Fruit fly (Drosophila melanogaster) whole organism, wandering third instar larva: Measurements from ENCODE around the gene RPA1.

Source experiments
- CG32264 ChIP-seq: fragments of 200-800 bp; sonication (Bioruptor generic); optimal IDR thresholded peaks from 2 replicates; lab custom pipeline; 2016; ENCODE audit warnings: missing biosample characterization, missing genetic modification characterization
- CG9705 ChIP-seq: fragments of 200-800 bp; sonication (Bioruptor generic); optimal IDR thresholded peaks from 2 replicates; lab custom pipeline; 2018; ENCODE audit warnings: missing biosample characterization, mild to moderate bottlenecking, missing genetic modification characterization
- CrebA ChIP-seq: fragments of 200-800 bp; sonication (Bioruptor generic); optimal IDR thresholded peaks from 2 replicates; lab custom pipeline; 2016; ENCODE audit warnings: missing biosample characterization, mild to moderate bottlenecking, missing genetic modification characterization, borderline replicate concordance
- Dfd ChIP-seq: fragments of >200 bp; optimal IDR thresholded peaks from 2 replicates; lab custom pipeline; 2017; ENCODE audit warnings: missing biosample characterization, missing genetic modification characterization
- Dif ChIP-seq: fragments of 200-275, 200-300 bp; sonication (Bioruptor generic); optimal IDR thresholded peaks from 2 replicates; lab custom pipeline; 2018; ENCODE audit warnings: missing biosample characterization, missing genetic modification characterization; ENCODE audit not compliant: partially characterized antibody
- GATAd ChIP-seq: sonication (Bioruptor generic); optimal IDR thresholded peaks from 2 replicates; lab custom pipeline; 2016; ENCODE audit warnings: missing biosample characterization, missing genetic modification characterization
- HLH106 ChIP-seq: fragments of 200-800 bp; optimal IDR thresholded peaks from 3 replicates; lab custom pipeline; 2019; ENCODE audit warnings: missing biosample characterization, mild to moderate bottlenecking, missing genetic modification characterization, moderate library complexity
- Hnf4 ChIP-seq: fragments of 200-800 bp; sonication (Bioruptor generic); optimal IDR thresholded peaks from 2 replicates; lab custom pipeline; 2016; ENCODE audit warnings: missing biosample characterization, mild to moderate bottlenecking, missing genetic modification characterization
- Hr78 ChIP-seq: fragments of >200 bp; optimal IDR thresholded peaks from 2 replicates; lab custom pipeline; 2017; ENCODE audit warnings: missing biosample characterization, missing genetic modification characterization
- Hr83 ChIP-seq: fragments of 200-300 bp; sonication (Bioruptor generic); optimal IDR thresholded peaks from 2 replicates; lab custom pipeline; 2016; ENCODE audit warnings: missing biosample characterization, mild to moderate bottlenecking, missing genetic modification characterization, moderate library complexity; ENCODE audit not compliant: poor library complexity, severe bottlenecking
- Mio ChIP-seq: sonication (Bioruptor generic); optimal IDR thresholded peaks from 2 replicates; lab custom pipeline; 2016; ENCODE audit warnings: missing biosample characterization, missing genetic modification characterization
- Myc ChIP-seq: fragments of >200 bp; optimal IDR thresholded peaks from 2 replicates; lab custom pipeline; 2017
- OdsH ChIP-seq: fragments of 200-800 bp; sonication (Bioruptor generic); optimal IDR thresholded peaks from 2 replicates; lab custom pipeline; 2016; ENCODE audit warnings: missing biosample characterization, mild to moderate bottlenecking, missing genetic modification characterization
- Rel ChIP-seq, 2 experiments: fragments of 200-800 bp; sonication (Bioruptor generic) in 1 of 2; optimal IDR thresholded peaks; 2 replicates in 1 of 2; 3 replicates in 1 of 2; lab custom pipeline; 2016 to 2019; ENCODE audit warnings: mild to moderate bottlenecking in 2 of 2, missing biosample characterization in 2 of 2, missing genetic modification characterization in 2 of 2, moderate library complexity in 1 of 2
- Sp1 ChIP-seq: fragments of 200-800 bp; sonication (Bioruptor generic); optimal IDR thresholded peaks from 3 replicates; lab custom pipeline; 2019; ENCODE audit warnings: missing biosample characterization, mild to moderate bottlenecking, missing genetic modification characterization, moderate library complexity
- Vsx2 ChIP-seq: fragments of 200-300, 225-300 bp; sonication (Bioruptor generic); optimal IDR thresholded peaks from 2 replicates; lab custom pipeline; 2018; ENCODE audit warnings: missing biosample characterization, missing genetic modification characterization; ENCODE audit not compliant: partially characterized antibody
- br ChIP-seq: fragments of 200-800 bp; sonication (Bioruptor generic); optimal IDR thresholded peaks from 2 replicates; lab custom pipeline; 2016; ENCODE audit warnings: missing biosample characterization, missing genetic modification characterization
- brk ChIP-seq: fragments of 200-800 bp; sonication (Bioruptor generic); optimal IDR thresholded peaks from 2 replicates; lab custom pipeline; 2016; ENCODE audit warnings: missing biosample characterization, mild to moderate bottlenecking, missing genetic modification characterization
- dl ChIP-seq, 2 experiments: fragments of 175-275, 200-275 bp in 1 of 2; fragments of 200-275 bp in 1 of 2; sonication (Bioruptor generic); optimal IDR thresholded peaks; lab custom pipeline; 2018; ENCODE audit warnings: mild to moderate bottlenecking in 2 of 2, missing biosample characterization in 2 of 2, missing genetic modification characterization in 2 of 2, moderate library complexity in 2 of 2; ENCODE audit not compliant: partially characterized antibody in 2 of 2, insufficient read depth in 1 of 2
- dmrt93B ChIP-seq: fragments of 200-800 bp; sonication (Bioruptor generic); optimal IDR thresholded peaks from 2 replicates; lab custom pipeline; 2018; ENCODE audit warnings: missing biosample characterization, mild to moderate bottlenecking, missing genetic modification characterization
- dsf ChIP-seq: sonication (Bioruptor generic); optimal IDR thresholded peaks from 2 replicates; lab custom pipeline; 2016; ENCODE audit warnings: missing biosample characterization, missing genetic modification characterization, borderline replicate concordance
- ey ChIP-seq: fragments of 200-800 bp; sonication (Bioruptor generic); optimal IDR thresholded peaks from 2 replicates; lab custom pipeline; 2016; ENCODE audit warnings: missing biosample characterization, missing genetic modification characterization
- foxo ChIP-seq, 2 experiments: fragments of 200-800 bp; sonication (Bioruptor generic); optimal IDR thresholded peaks; 2 replicates in 1 of 2; 3 replicates in 1 of 2; lab custom pipeline; 2016 to 2017; ENCODE audit warnings: missing biosample characterization in 2 of 2, missing genetic modification characterization in 2 of 2
- fru ChIP-seq: fragments of 200-800 bp; sonication (Bioruptor generic); optimal IDR thresholded peaks from 3 replicates; lab custom pipeline; 2016; ENCODE audit warnings: missing biosample characterization, mild to moderate bottlenecking, missing genetic modification characterization
- h ChIP-seq: fragments of 200-800 bp; sonication (Bioruptor generic); optimal IDR thresholded peaks from 3 replicates; lab custom pipeline; 2016; ENCODE audit warnings: missing biosample characterization, mild to moderate bottlenecking, missing genetic modification characterization
- jim ChIP-seq: fragments of 175-275, 200-325 bp; sonication (Bioruptor generic); optimal IDR thresholded peaks from 2 replicates; lab custom pipeline; 2016; ENCODE audit warnings: missing biosample characterization, mild to moderate bottlenecking, missing genetic modification characterization
- pan ChIP-seq: fragments of >200 bp; optimal IDR thresholded peaks from 2 replicates; lab custom pipeline; 2017
- psq ChIP-seq: fragments of 200-800 bp; sonication (Bioruptor generic); optimal IDR thresholded peaks from 3 replicates; lab custom pipeline; 2017; ENCODE audit warnings: missing biosample characterization, mild to moderate bottlenecking, missing genetic modification characterization, moderate library complexity
- rgr ChIP-seq: fragments of 200-800 bp; sonication (Bioruptor generic); optimal IDR thresholded peaks from 3 replicates; lab custom pipeline; 2016; ENCODE audit warnings: missing biosample characterization, mild to moderate bottlenecking, missing genetic modification characterization
- sage ChIP-seq: fragments of 200-800 bp; sonication (Bioruptor generic); optimal IDR thresholded peaks from 2 replicates; lab custom pipeline; 2016; ENCODE audit warnings: missing biosample characterization, mild to moderate bottlenecking, missing genetic modification characterization
- sv ChIP-seq: fragments of 200-800 bp; sonication (Bioruptor generic); optimal IDR thresholded peaks from 3 replicates; lab custom pipeline; 2016; ENCODE audit warnings: missing biosample characterization, missing genetic modification characterization
- tai ChIP-seq: sonication (Bioruptor generic); optimal IDR thresholded peaks from 2 replicates; lab custom pipeline; 2016; ENCODE audit warnings: missing biosample characterization, missing genetic modification characterization
- usp ChIP-seq: fragments of >200 bp; optimal IDR thresholded peaks from 2 replicates; lab custom pipeline; 2017; ENCODE audit warnings: missing biosample characterization, missing genetic modification characterization
- woc ChIP-seq: sonication (Bioruptor generic); optimal IDR thresholded peaks from 2 replicates; lab custom pipeline; 2016; ENCODE audit warnings: missing biosample characterization, mild to moderate bottlenecking, missing genetic modification characterization

RPA1 gene

DNA sequence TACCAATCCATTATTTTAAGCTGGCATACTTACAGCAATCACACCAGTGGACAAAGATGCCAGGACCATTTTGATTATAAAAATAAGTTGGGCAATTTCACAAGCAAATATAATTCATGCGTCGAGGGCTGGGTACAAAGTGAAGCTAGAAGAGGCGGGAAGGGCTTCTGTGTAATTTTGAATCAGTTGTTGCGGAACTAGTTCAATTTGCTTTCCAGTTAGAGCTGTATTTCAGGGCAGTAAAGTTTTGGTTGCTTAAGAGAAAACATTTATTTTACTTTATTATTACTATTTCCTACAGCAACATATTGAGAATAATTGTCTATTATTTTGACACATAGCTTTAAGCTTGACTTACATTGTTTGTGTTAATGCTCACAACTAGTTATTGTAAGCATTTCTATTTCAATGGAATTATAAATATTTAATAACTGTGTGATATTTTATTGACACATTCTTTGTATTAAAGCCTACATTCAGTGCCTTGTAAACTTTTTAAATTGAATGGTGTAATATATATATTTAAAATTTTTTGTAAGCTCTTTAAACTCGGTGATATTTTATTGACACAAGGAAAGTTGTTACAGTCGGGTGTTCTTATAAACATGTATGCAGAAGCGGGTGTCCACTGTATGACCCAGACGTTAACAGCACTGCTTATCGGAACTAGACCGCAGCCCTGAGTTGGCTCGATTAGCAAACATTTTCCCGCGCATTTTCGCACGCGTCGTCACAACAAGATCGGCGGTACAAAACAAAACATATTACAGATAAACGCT, at the start of gene RPA1, which contains the start of gene Mcm2:
Gene RPA1 (minus strand): TSS at position 150 of the 779 bp plus-strand sequence.
Gene Mcm2 (plus strand): TSS at position 669 of the 779 bp plus-strand sequence.
- peak; percentile 74 for TF ChIP-seq rgr (GFP tag; lab: Kevin White, UChicago)
- peak; percentile 81 for TF ChIP-seq woc (GFP tag; lab: Kevin White, UChicago)
- peak; percentile 77 for TF ChIP-seq psq (GFP tag; lab: Kevin White, UChicago)
- peak; percentile 55 for TF ChIP-seq sv (GFP tag; lab: Kevin White, UChicago)
- peak; percentile 75 for TF ChIP-seq h
- peak; percentile 39 for TF ChIP-seq dsf (GFP tag; lab: Kevin White, UChicago)
- peak; percentile 8 for TF ChIP-seq GATAd
- TF ChIP-seq CG32264, result no peak
- no peak for TF ChIP-seq pan
- TF ChIP-seq CrebA (GFP tag; lab: Kevin White, UChicago), result no peak
- no peak for TF ChIP-seq Rel (GFP tag; optimal IDR thresholded peaks at IDR 0.05; lab: Kevin White, UChicago)
- TF ChIP-seq Rel (tag; optimal IDR thresholded peaks at IDR 0.05; lab: Kevin White, UChicago), result peak; percentile 19
- no peak for TF ChIP-seq Dfd (GFP tag; lab: Kevin White, UChicago)
- TF ChIP-seq Hr83, result peak; percentile 73
- peak; percentile 76 for TF ChIP-seq jim (GFP tag; lab: Kevin White, UChicago)
- peak; percentile 83 for TF ChIP-seq dmrt93B (GFP tag; lab: Kevin White, UChicago)
- TF ChIP-seq usp, result no peak
- no peak for TF ChIP-seq brk
- peak; percentile 87 for TF ChIP-seq HLH106 (tag; lab: Kevin White, UChicago)
- peak in 1 of 2 experiments; percentile 89 for TF ChIP-seq foxo (GFP tag; optimal IDR thresholded peaks at IDR 0.05; lab: Kevin White, UChicago)
- no peak for TF ChIP-seq tai (GFP tag; lab: Kevin White, UChicago)
- peak; percentile 69 for TF ChIP-seq ey (GFP tag; lab: Kevin White, UChicago)
- no peak for TF ChIP-seq Hnf4
- peak; percentile 1 for TF ChIP-seq Mio (GFP tag; lab: Kevin White, UChicago)
- peak; percentile 84 for TF ChIP-seq Sp1 (GFP tag; lab: Kevin White, UChicago)
- TF ChIP-seq br (GFP tag; lab: Kevin White, UChicago), result peak; percentile 49
- TF ChIP-seq OdsH (GFP tag; lab: Kevin White, UChicago), result peak; percentile 73
- TF ChIP-seq fru (GFP tag; lab: Kevin White, UChicago), result peak; percentile 74
- TF ChIP-seq CG9705 (GFP tag; lab: Kevin White, UChicago), result peak; percentile 64
- TF ChIP-seq, all 38 proteins: peak for 20

DNA sequence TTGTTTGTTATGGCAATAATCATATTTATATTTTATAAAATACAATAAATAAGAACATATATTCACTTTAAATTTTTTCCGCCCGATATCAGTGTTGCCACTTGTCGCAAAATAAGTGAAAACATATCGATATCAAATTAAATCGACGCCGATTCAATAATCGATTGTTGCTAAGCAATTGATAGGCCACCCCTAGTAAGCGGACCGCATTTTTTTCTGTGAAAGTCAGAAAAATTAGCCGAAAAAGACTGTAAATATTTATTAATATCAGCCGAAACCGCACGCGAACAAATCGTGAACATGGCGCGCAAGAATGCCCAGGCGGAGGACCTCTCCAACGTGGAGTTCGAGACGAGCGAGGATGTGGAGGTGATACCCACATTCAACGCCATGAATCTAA, 48.8 kb upstream of the RPA1 start, which contains the start of gene CG7483:
Gene CG7483 (plus strand): TSS at position 171 of the 400 bp plus-strand sequence.
- TF ChIP-seq dl (GFP tag; optimal IDR thresholded peaks at IDR 0.05; lab: Kevin White, UChicago; ENCODE audit: insufficient read depth in 1 of 2, partially characterized antibody in 2 of 2) (no peak), foxo (GFP tag; optimal IDR thresholded peaks at IDR 0.05; lab: Kevin White, UChicago) (no peak), Vsx2 (GFP tag; lab: Kevin White, UChicago) (no peak), fru (GFP tag; lab: Kevin White, UChicago) (no peak), CrebA (GFP tag; lab: Kevin White, UChicago) (no peak), dsf (GFP tag; lab: Kevin White, UChicago) (no peak), OdsH (GFP tag; lab: Kevin White, UChicago) (no peak), pan (no peak), Dif (GFP tag; lab: Kevin White, UChicago) (no peak), Hr78 (GFP tag; lab: Kevin White, UChicago) (no peak), sage (GFP tag; lab: Kevin White, UChicago) (no peak)

DNA sequence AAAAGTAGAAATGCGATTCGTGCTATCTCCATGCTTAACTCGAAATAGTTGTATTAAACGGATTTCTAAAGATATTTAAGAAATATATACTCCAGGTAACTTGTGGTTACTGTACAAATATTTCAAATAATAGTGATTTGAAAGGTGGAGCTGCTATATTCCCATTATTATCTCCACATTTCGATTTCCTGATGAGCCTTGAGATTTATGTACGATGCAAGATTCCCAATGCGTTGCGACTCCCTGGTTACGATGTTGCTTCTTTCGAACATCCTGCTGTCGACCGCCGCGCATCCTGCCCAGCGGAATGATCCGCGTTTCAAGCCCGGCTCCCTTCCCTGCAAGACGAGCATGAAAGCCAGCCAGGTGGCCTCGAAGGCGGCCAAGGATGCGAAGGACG, 47.8 kb upstream of the RPA1 start, which contains the start of the genes CG11694 and CG11698:
Gene CG11694 (minus strand): TSS at position 101 of the 400 bp plus-strand sequence.
Gene CG11698 (plus strand): TSS at position 152 of the 400 bp plus-strand sequence.
- TF ChIP-seq Hr78 (GFP tag; lab: Kevin White, UChicago) (no peak), Myc (no peak)
